Worm (Caenorhabditis elegans): ENCODE measurements around the gene mrps-28.

DNA sequence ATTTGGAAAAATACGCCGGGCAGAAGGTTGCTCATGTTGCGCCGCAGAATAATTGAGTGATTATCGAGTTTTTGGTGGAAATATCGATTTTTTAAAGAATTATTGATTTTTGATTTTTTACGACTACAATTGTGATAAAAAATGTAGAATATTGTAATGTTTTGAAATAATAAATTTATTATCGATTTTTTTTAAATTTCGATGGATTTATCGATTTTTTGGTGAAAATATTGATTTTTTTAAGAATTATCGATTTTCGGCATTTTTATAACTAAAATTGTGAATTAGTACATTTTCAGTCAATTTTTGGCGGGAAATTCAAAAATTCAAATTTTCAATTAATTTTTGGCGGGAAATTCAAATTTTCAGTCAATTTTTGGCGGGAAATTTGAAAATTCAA lies 13.5 kb upstream of the mrps-28 start:
- TF ChIP-seq W03F9.2 (tag; optimal IDR thresholded peaks at IDR 0.05) (no peak), dao-5 (tag; optimal IDR thresholded peaks at IDR 0.05) (no peak), him-1 (tag; optimal IDR thresholded peaks at IDR 0.05) (no peak)

Measured in whole organism, L4/young adult.